Fruit fly (Drosophila melanogaster) whole organism, embryonic: ENCODE measurements around the gene PAN3.
A peak's percentile ranks its signal among the peaks of the same experiment; 100 is the strongest.

Source experiments
- Atf-2 ChIP-seq: fragments of 200-800 bp; sonication (Bioruptor generic); optimal IDR thresholded peaks from 2 replicates; lab custom pipeline; 2016; ENCODE audit warnings: missing biosample characterization, missing genetic modification characterization
- CG10543 ChIP-seq: fragments of 200-800 bp; sonication (Bioruptor generic); optimal IDR thresholded peaks from 3 replicates; lab custom pipeline; 2017; ENCODE audit warnings: missing biosample characterization, mild to moderate bottlenecking, missing genetic modification characterization, moderate library complexity
- CG10979 ChIP-seq: fragments of 200-800 bp; sonication (Bioruptor generic); optimal IDR thresholded peaks from 2 replicates; lab custom pipeline; 2018; ENCODE audit warnings: missing biosample characterization, mild to moderate bottlenecking, missing genetic modification characterization, moderate library complexity
- CG11560 ChIP-seq: fragments of 200-800 bp; sonication (Bioruptor generic); IDR thresholded peaks from 3 replicates; pipeline ENCODE4 v1.3.6; 2022; ENCODE audit warnings: missing biosample characterization, missing genetic modification characterization
- CG12769 ChIP-seq: fragments of 200-800 bp; sonication (Bioruptor generic); optimal IDR thresholded peaks from 2 replicates; lab custom pipeline; 2019; ENCODE audit warnings: missing biosample characterization, mild to moderate bottlenecking, missing genetic modification characterization, moderate library complexity
- CG1529 ChIP-seq: fragments of 200-800 bp; sonication (Bioruptor generic); optimal IDR thresholded peaks from 3 replicates; lab custom pipeline; 2018; ENCODE audit warnings: missing biosample characterization, missing genetic modification characterization
- CG15601 ChIP-seq: fragments of 200-800 bp; sonication (Bioruptor generic); optimal IDR thresholded peaks from 3 replicates; lab custom pipeline; 2019; ENCODE audit warnings: missing biosample characterization, mild to moderate bottlenecking, missing genetic modification characterization, moderate library complexity
- CG15696 ChIP-seq: fragments of 200-800 bp; sonication (Bioruptor generic); optimal IDR thresholded peaks from 2 replicates; lab custom pipeline; 2019; ENCODE audit warnings: missing biosample characterization, mild to moderate bottlenecking, missing genetic modification characterization, moderate library complexity
- CG16813 ChIP-seq: fragments of 200-800 bp; sonication (Bioruptor generic); IDR thresholded peaks from 3 replicates; pipeline ENCODE4 v1.3.6; 2022; ENCODE audit warnings: missing biosample characterization, missing genetic modification characterization; ENCODE audit not compliant: partially characterized antibody
- CG17361 ChIP-seq: fragments of 200-800 bp; sonication (Bioruptor generic); IDR thresholded peaks from 3 replicates; pipeline ENCODE4 v1.3.6; 2022; ENCODE audit warnings: missing biosample characterization, missing genetic modification characterization
- CG18599 ChIP-seq: fragments of 200-800 bp; sonication (Bioruptor generic); optimal IDR thresholded peaks from 3 replicates; lab custom pipeline; 2017; ENCODE audit warnings: missing biosample characterization, missing genetic modification characterization, mild to moderate bottlenecking, moderate library complexity, missing genetic modification reagents
- CG2889 ChIP-seq: fragments of 200-800 bp; sonication (Bioruptor generic); IDR thresholded peaks from 3 replicates; pipeline ENCODE4 v1.3.6; 2022; ENCODE audit warnings: missing biosample characterization, missing genetic modification characterization
- CG34224 ChIP-seq: fragments of 200-800 bp; sonication (Bioruptor generic); IDR thresholded peaks from 3 replicates; pipeline ENCODE4 v1.3.6; 2022; ENCODE audit warnings: missing biosample characterization, missing genetic modification characterization; ENCODE audit not compliant: partially characterized antibody
- CG6254 ChIP-seq: fragments of 200-800 bp; sonication (Bioruptor generic); optimal IDR thresholded peaks from 3 replicates; lab custom pipeline; 2017; ENCODE audit warnings: mild to moderate bottlenecking, missing biosample characterization, missing genetic modification reagents, missing genetic modification characterization
- CG6791 ChIP-seq: fragments of 200-800 bp; sonication (Bioruptor generic); IDR thresholded peaks from 3 replicates; pipeline ENCODE4 v1.3.6; 2022; ENCODE audit warnings: missing biosample characterization, missing genetic modification characterization; ENCODE audit not compliant: partially characterized antibody
- CG7963 ChIP-seq: fragments of 200-800 bp; sonication (Bioruptor generic); IDR thresholded peaks from 3 replicates; pipeline ENCODE4 v1.3.6; 2022; ENCODE audit warnings: missing biosample characterization, missing genetic modification characterization; ENCODE audit not compliant: partially characterized antibody
- CG8359 ChIP-seq: fragments of 200-800 bp; sonication (Bioruptor generic); optimal IDR thresholded peaks from 2 replicates; lab custom pipeline; 2017; ENCODE audit warnings: missing biosample characterization, mild to moderate bottlenecking, missing genetic modification characterization, borderline replicate concordance
- CG9215 ChIP-seq: fragments of 200-800 bp; sonication (Bioruptor generic); IDR thresholded peaks from 2 replicates; pipeline ENCODE4 v1.3.6; 2022; ENCODE audit warnings: missing biosample characterization, missing genetic modification characterization
- Doc3 ChIP-seq: fragments of 200-800 bp; sonication (Bioruptor generic); IDR thresholded peaks from 3 replicates; pipeline ENCODE4 v1.3.6; 2022; ENCODE audit warnings: missing biosample characterization, missing genetic modification characterization; ENCODE audit not compliant: partially characterized antibody
- Dref ChIP-seq: fragments of 200-800 bp; sonication (Bioruptor generic); IDR thresholded peaks from 2 replicates; pipeline ENCODE4 v1.3.6; 2022; ENCODE audit warnings: missing biosample characterization, missing genetic modification characterization
- MBD-R2 ChIP-seq: fragments of 200-800 bp; sonication (Bioruptor generic); IDR thresholded peaks from 2 replicates; pipeline ENCODE4 v1.3.6; 2022; ENCODE audit warnings: missing biosample characterization, missing genetic modification characterization
- MESR4 ChIP-seq: fragments of 200-800 bp; sonication (Bioruptor generic); optimal IDR thresholded peaks from 2 replicates; lab custom pipeline; 2018; ENCODE audit warnings: missing biosample characterization, mild to moderate bottlenecking, missing genetic modification characterization, moderate library complexity
- Opbp ChIP-seq: fragments of 200-800 bp; sonication (Bioruptor generic); IDR thresholded peaks from 3 replicates; pipeline ENCODE4 v1.3.6; 2022; ENCODE audit warnings: missing biosample characterization, missing genetic modification characterization; ENCODE audit not compliant: partially characterized antibody
- Optix ChIP-seq: fragments of 200-800 bp; sonication (Bioruptor generic); IDR thresholded peaks from 3 replicates; pipeline ENCODE4 v1.3.6; 2022; ENCODE audit warnings: missing biosample characterization, missing genetic modification characterization
- Pdp1 ChIP-seq, 2 experiments: fragments of 200-800 bp; sonication (Bioruptor generic); optimal IDR thresholded peaks; 3 replicates each; lab custom pipeline; 2016; ENCODE audit warnings: missing biosample characterization in 2 of 2, missing genetic modification characterization in 2 of 2, mild to moderate bottlenecking in 1 of 2, moderate library complexity in 1 of 2
- Ptx1 ChIP-seq: fragments of 200-800 bp; sonication (Bioruptor generic); IDR thresholded peaks from 2 replicates; pipeline ENCODE4 v1.3.6; 2022; ENCODE audit warnings: missing biosample characterization, missing genetic modification characterization
- Scr ChIP-seq: fragments of 200-800 bp; sonication (Bioruptor generic); IDR thresholded peaks from 2 replicates; pipeline ENCODE4 v1.3.6; 2022; ENCODE audit warnings: missing biosample characterization, missing genetic modification characterization; ENCODE audit not compliant: partially characterized antibody
- Usf ChIP-seq: fragments of 200-800 bp; sonication (Bioruptor generic); optimal IDR thresholded peaks from 2 replicates; lab custom pipeline; 2017; ENCODE audit warnings: missing genotype, missing biosample characterization, missing genetic modification characterization
- ara ChIP-seq: fragments of 200-800 bp; sonication (Bioruptor generic); IDR thresholded peaks from 2 replicates; pipeline ENCODE4 v1.3.6; 2022; ENCODE audit warnings: missing biosample characterization, missing genetic modification characterization
- ci ChIP-seq: fragments of 200-800 bp; sonication (Bioruptor generic); IDR thresholded peaks from 3 replicates; pipeline ENCODE4 v1.3.6; 2022; ENCODE audit warnings: missing biosample characterization, missing genetic modification characterization
- crol ChIP-seq: fragments of 200-800 bp; sonication (Bioruptor generic); IDR thresholded peaks from 2 replicates; pipeline ENCODE4 v1.3.6; 2022; ENCODE audit warnings: missing biosample characterization, missing genetic modification characterization
- dm ChIP-seq: fragments of 200-800 bp; sonication (Bioruptor generic); optimal IDR thresholded peaks from 3 replicates; lab custom pipeline; 2016; ENCODE audit warnings: missing biosample characterization, missing genetic modification characterization
- ewg ChIP-seq: fragments of 200-800 bp; sonication (Bioruptor generic); optimal IDR thresholded peaks from 3 replicates; lab custom pipeline; 2017; ENCODE audit warnings: mild to moderate bottlenecking, missing biosample characterization, missing genetic modification reagents, missing genetic modification characterization
- fd96Cb ChIP-seq: fragments of 200-800 bp; sonication (Bioruptor generic); optimal IDR thresholded peaks from 2 replicates; lab custom pipeline; 2018; ENCODE audit warnings: missing biosample characterization, mild to moderate bottlenecking, missing genetic modification characterization, moderate library complexity
- gem ChIP-seq: fragments of 200-800 bp; sonication (Bioruptor generic); optimal IDR thresholded peaks from 2 replicates; lab custom pipeline; 2019; ENCODE audit warnings: missing biosample characterization, mild to moderate bottlenecking, missing genetic modification characterization, moderate library complexity
- inv ChIP-seq: fragments of 200-800 bp; sonication (Bioruptor generic); IDR thresholded peaks from 2 replicates; pipeline ENCODE4 v1.3.6; 2022; ENCODE audit warnings: missing biosample characterization, missing genetic modification characterization; ENCODE audit not compliant: partially characterized antibody
- kay ChIP-seq: fragments of 200-800 bp; sonication (Bioruptor generic); optimal IDR thresholded peaks from 2 replicates; lab custom pipeline; 2016; ENCODE audit warnings: missing biosample characterization, missing genetic modification characterization
- kni ChIP-seq: fragments of 200-800 bp; sonication (Bioruptor generic); optimal IDR thresholded peaks from 3 replicates; lab custom pipeline; 2017; ENCODE audit warnings: mild to moderate bottlenecking, missing biosample characterization, missing genetic modification reagents, missing genetic modification characterization
- lbe ChIP-seq: fragments of 200-800 bp; sonication (Bioruptor generic); optimal IDR thresholded peaks from 2 replicates; lab custom pipeline; 2016; ENCODE audit warnings: missing biosample characterization, mild to moderate bottlenecking, missing genetic modification characterization
- nerfin-2 ChIP-seq: fragments of 200-800 bp; sonication (Bioruptor generic); IDR thresholded peaks from 2 replicates; pipeline ENCODE4 v1.3.6; 2022; ENCODE audit warnings: missing biosample characterization, missing genetic modification characterization; ENCODE audit not compliant: partially characterized antibody
- ranshi ChIP-seq: fragments of 200-800 bp; sonication (Bioruptor generic); IDR thresholded peaks from 2 replicates; pipeline ENCODE4 v1.3.6; 2022; ENCODE audit warnings: missing biosample characterization, missing genetic modification characterization
- rib ChIP-seq: fragments of 200-800 bp; sonication (Bioruptor generic); IDR thresholded peaks from 2 replicates; pipeline ENCODE4 v1.3.6; 2022; ENCODE audit warnings: missing biosample characterization, missing genetic modification characterization
- sens ChIP-seq: fragments of 200-800 bp; sonication (Bioruptor generic); peaks from one replicate; lab custom pipeline; 2016; ENCODE audit warnings: missing biosample characterization, missing genetic modification characterization
- sr ChIP-seq: fragments of 200-800 bp; sonication (Bioruptor generic); IDR thresholded peaks from 3 replicates; pipeline ENCODE4 v1.3.6; 2022; ENCODE audit warnings: missing biosample characterization, missing genetic modification characterization
- sug ChIP-seq: fragments of 200-800 bp; optimal IDR thresholded peaks from 2 replicates; lab custom pipeline; 2019; ENCODE audit warnings: missing biosample characterization, mild to moderate bottlenecking, missing genetic modification characterization, moderate library complexity
- tna ChIP-seq: fragments of 200-800 bp; sonication (Bioruptor generic); IDR thresholded peaks from 2 replicates; pipeline ENCODE4 v1.3.6; 2022; ENCODE audit warnings: missing biosample characterization, missing genetic modification characterization; ENCODE audit not compliant: partially characterized antibody

PAN3 gene

DNA sequence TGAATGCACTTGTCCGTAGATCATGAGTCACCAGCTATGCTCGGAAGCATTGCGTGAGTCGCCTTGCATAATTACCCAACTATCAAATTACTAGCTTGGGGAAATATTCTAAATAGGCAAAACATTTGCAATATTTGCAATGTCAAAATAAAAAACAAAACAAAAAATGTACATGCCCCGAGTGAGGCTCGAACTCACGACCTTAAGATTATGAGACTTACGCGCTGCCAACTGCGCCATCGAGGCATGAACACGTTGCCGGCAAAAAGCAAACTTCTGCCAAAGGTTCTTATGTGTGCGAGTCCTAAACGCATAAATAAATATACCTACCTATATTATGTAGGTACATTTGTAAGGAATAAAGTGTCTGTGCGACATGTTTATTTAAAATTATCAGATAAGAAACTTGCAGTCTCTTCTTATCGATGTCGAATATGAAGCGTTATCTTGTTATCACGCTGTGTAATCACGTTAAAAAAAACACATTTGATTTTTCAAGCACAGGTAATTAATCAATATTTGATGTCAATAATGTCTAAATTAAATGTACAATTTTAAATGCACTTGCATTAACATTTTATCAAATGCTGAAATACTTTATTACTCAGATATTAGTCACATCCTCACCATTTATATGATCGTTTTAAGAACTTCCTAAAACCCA is 51.0 kb downstream of the PAN3 start (continued):
- TF ChIP-seq tna (GFP tag; lab: Robert Waterston, UW) (0 out of 2 replicates have a peak, but pooled peaks have one; percentile 63), CG6791 (peak; percentile 71), CG7963 (0 out of 3 replicates have a peak, but pooled peaks have one; percentile 35), CG15696 (peak; percentile 1), Scr (GFP tag; lab: Robert Waterston, UW) (peak; percentile 53; the same call in 1 of the 2 replicates), Opbp (peak; percentile 58; the same call in 2 of the 3 replicates), inv (peak; percentile 10; the same call in 1 of the 2 replicates), CG16813 (GFP tag; lab: Robert Waterston, UW) (peak; percentile 50; the same call in 2 of the 3 replicates), nerfin-2 (GFP tag; lab: Robert Waterston, UW) (peak; percentile 32; the same call in 1 of the 2 replicates), rib (no peak), Pdp1 (GFP tag; optimal IDR thresholded peaks at IDR 0.05; lab: Kevin White, UChicago) (peak in 1 of 2 experiments; percentile 41)

dm6 chr3L:3122688-3123316 is 51.9 kb downstream of the PAN3 start:
- peak; percentile 57 for TF ChIP-seq CG12769 (tag; lab: Kevin White, UChicago)
- TF ChIP-seq sug (tag; lab: Kevin White, UChicago) = peak; percentile 73
- TF ChIP-seq CG6254 (GFP tag; lab: Kevin White, UChicago) = peak; percentile 6
- peak; percentile 18 for TF ChIP-seq CG18599 (GFP tag; lab: Kevin White, UChicago)
- no peak for TF ChIP-seq CG1529 (GFP tag; lab: Kevin White, UChicago)
- TF ChIP-seq MBD-R2 = no peak
- TF ChIP-seq sens (GFP tag; lab: Kevin White, UChicago) = peak; percentile 53
- no peak for TF ChIP-seq CG11560 (tag; lab: Robert Waterston, UW)
- TF ChIP-seq gem (tag; lab: Kevin White, UChicago) = peak; percentile 54
- no peak for TF ChIP-seq kay (GFP tag; lab: Kevin White, UChicago)
- TF ChIP-seq ranshi (GFP tag; lab: Robert Waterston, UW) = no peak
- peak; percentile 94 for TF ChIP-seq crol (GFP tag; lab: Robert Waterston, UW)
- no peak for TF ChIP-seq Doc3 (GFP tag; lab: Robert Waterston, UW)
- TF ChIP-seq ewg (GFP tag; lab: Kevin White, UChicago) = no peak
- no peak for TF ChIP-seq lbe (GFP tag; lab: Kevin White, UChicago)
- peak; percentile 13 for TF ChIP-seq CG10979 (tag; lab: Kevin White, UChicago)
- 0 out of 3 replicates have a peak, but pooled peaks have one; percentile 28 for TF ChIP-seq ci (GFP tag; lab: Robert Waterston, UW)
- 0 out of 2 replicates have a peak, but pooled peaks have one; percentile 8 for TF ChIP-seq ara (GFP tag; lab: Robert Waterston, UW)
- TF ChIP-seq CG10543 = peak; percentile 40
- TF ChIP-seq CG2889 (GFP tag; lab: Robert Waterston, UW) = no peak
- TF ChIP-seq CG8359 (GFP tag; lab: Kevin White, UChicago) = no peak
- peak; percentile 66 for TF ChIP-seq sr (GFP tag; lab: Robert Waterston, UW)
- TF ChIP-seq Usf (GFP tag; lab: Kevin White, UChicago) = no peak
- no peak for TF ChIP-seq CG17361 (GFP tag; lab: Robert Waterston, UW)
- no peak for TF ChIP-seq Atf-2 (GFP tag; lab: Kevin White, UChicago)
- TF ChIP-seq MESR4 (GFP tag; lab: Kevin White, UChicago) = no peak
- no peak for TF ChIP-seq CG15601 (tag; lab: Kevin White, UChicago)
- TF ChIP-seq Dref = no peak
- no peak for TF ChIP-seq CG9215 (GFP tag; lab: Robert Waterston, UW)
- TF ChIP-seq fd96Cb (tag; lab: Kevin White, UChicago) = no peak
- no peak for TF ChIP-seq Optix (GFP tag; lab: Robert Waterston, UW)
- TF ChIP-seq Ptx1 = peak; percentile 23; the same call in 1 of the 2 replicates
- TF ChIP-seq dm (GFP tag; lab: Kevin White, UChicago) = no peak
- TF ChIP-seq CG7963 = no peak
- TF ChIP-seq kni (GFP tag; lab: Kevin White, UChicago) = peak; percentile 61
- TF ChIP-seq CG34224 (GFP tag; lab: Robert Waterston, UW) = no peak
